ENCODE assay signal across 4 fruit fly cellular contexts in genomic region chrX:6803312-6803794, dm6.
TF ChIP-seq lines count a peak whose summit lies in the region.

Gene C3G, minus strand, starts transcription at chrX:6803593.
Gene pod1, plus strand, starts transcription at chrX:6803684.

TF ChIP-seq in whole organism, adult, 20 proteins besides CTCF, POLR2A, EP300 and RAD21 (continued from another document):
- peak; percentile 24 for TF ChIP-seq tj (GFP tag; optimal IDR thresholded peaks at IDR 0.05; lab: Kevin White, UChicago)
- TF ChIP-seq Hr96 (GFP tag; optimal IDR thresholded peaks at IDR 0.05; lab: Kevin White, UChicago) = peak; percentile 39

TF ChIP-seq in whole organism, embryonic, 481 proteins besides CTCF, POLR2A, EP300 and RAD21 (continued from another document and continues in another):
- TF ChIP-seq CG8765 (GFP tag; IDR thresholded peaks at IDR 0.05; lab: Robert Waterston, UW) (no peak), CG18619 (GFP tag; optimal IDR thresholded peaks at IDR 0.05; lab: Kevin White, UChicago) (no peak), ato (GFP tag; IDR thresholded peaks at IDR 0.05; lab: Robert Waterston, UW; ENCODE audit: partially characterized antibody) (peak; percentile 96), HLH3B (GFP tag; IDR thresholded peaks at IDR 0.05; lab: Robert Waterston, UW) (no peak), onecut (GFP tag; IDR thresholded peaks at IDR 0.05; lab: Robert Waterston, UW) (peak; percentile 25; the same call in 1 of the 2 replicates), dm (GFP tag; optimal IDR thresholded peaks at IDR 0.05; lab: Kevin White, UChicago) (no peak), fru (optimal IDR thresholded peaks at IDR 0.05; lab: Kevin White, UChicago) (no peak), prd (optimal IDR thresholded peaks at IDR 0.05; lab: Kevin White, UChicago) (no peak), prd (GFP tag; IDR thresholded peaks at IDR 0.05; lab: Robert Waterston, UW) (no peak), Camta (GFP tag; optimal IDR thresholded peaks at IDR 0.05; lab: Kevin White, UChicago) (no peak), Blimp-1 (GFP tag; optimal IDR thresholded peaks at IDR 0.05; lab: Kevin White, UChicago) (peak; percentile 22), CG12236 (GFP tag; optimal IDR thresholded peaks at IDR 0.05; lab: Kevin White, UChicago) (no peak), CG14014 (GFP tag; IDR thresholded peaks at IDR 0.05; lab: Robert Waterston, UW) (no peak), otp (GFP tag; IDR thresholded peaks at IDR 0.05; lab: Robert Waterston, UW) (no peak), CG7839 (tag; optimal IDR thresholded peaks at IDR 0.05; lab: Kevin White, UChicago) (no peak), CG15479 (GFP tag; optimal IDR thresholded peaks at IDR 0.05; lab: Kevin White, UChicago) (peak; percentile 82), shn (GFP tag; optimal IDR thresholded peaks at IDR 0.05; lab: Kevin White, UChicago) (peak; percentile 43), Rx (GFP tag; IDR thresholded peaks at IDR 0.05; lab: Robert Waterston, UW) (no peak), CG12071 (GFP tag; optimal IDR thresholded peaks at IDR 0.05; lab: Kevin White, UChicago) (no peak), run (tag; optimal IDR thresholded peaks at IDR 0.05; lab: Kevin White, UChicago) (no peak), exex (tag; optimal IDR thresholded peaks at IDR 0.05; lab: Kevin White, UChicago) (peak; percentile 6), CG10543 (GFP tag; optimal IDR thresholded peaks at IDR 0.05; lab: Kevin White, UChicago) (peak; percentile 33), CG32772 (GFP tag; IDR thresholded peaks at IDR 0.05; lab: Robert Waterston, UW) (peak; percentile 43; the same call in 1 of the 2 replicates), CG30020 (tag; optimal IDR thresholded peaks at IDR 0.05; lab: Kevin White, UChicago) (peak; percentile 29), CG7786 (GFP tag; optimal IDR thresholded peaks at IDR 0.05; lab: Kevin White, UChicago) (peak; percentile 39), Bgb (GFP tag; IDR thresholded peaks at IDR 0.05; lab: Robert Waterston, UW; ENCODE audit: partially characterized antibody) (peak; percentile 99), CG7745 (tag; optimal IDR thresholded peaks at IDR 0.05; lab: Kevin White, UChicago) (no peak), Side (GFP tag; optimal IDR thresholded peaks at IDR 0.05; lab: Kevin White, UChicago) (peak; percentile 21), C15 (GFP tag; IDR thresholded peaks at IDR 0.05; lab: Robert Waterston, UW) (no peak), pfk (GFP tag; optimal IDR thresholded peaks at IDR 0.05; lab: Kevin White, UChicago) (no peak), E2f2 (GFP tag; IDR thresholded peaks at IDR 0.05; lab: Robert Waterston, UW) (peak; percentile 78), CG17912 (GFP tag; optimal IDR thresholded peaks at IDR 0.05; lab: Kevin White, UChicago) (peak; percentile 11), Med (GFP tag; lab: Kevin White, UChicago) (peak; percentile 90), inv (GFP tag; IDR thresholded peaks at IDR 0.05; lab: Robert Waterston, UW; ENCODE audit: partially characterized antibody) (peak; percentile 98), cg (GFP tag; optimal IDR thresholded peaks at IDR 0.05; lab: Kevin White, UChicago) (peak; percentile 93), CG7928 (GFP tag; optimal IDR thresholded peaks at IDR 0.05; lab: Kevin White, UChicago) (peak; percentile 6), CG1233 (GFP tag; optimal IDR thresholded peaks at IDR 0.05; lab: Kevin White, UChicago) (no peak), hb (GFP tag; IDR thresholded peaks at IDR 0.05; lab: Robert Waterston, UW; ENCODE audit: partially characterized antibody) (peak; percentile 98), emc (GFP tag; optimal IDR thresholded peaks at IDR 0.05; lab: Kevin White, UChicago) (no peak), Mrtf (GFP tag; IDR thresholded peaks at IDR 0.05; lab: Robert Waterston, UW) (no peak), Nf-YC (tag; optimal IDR thresholded peaks at IDR 0.05; lab: Kevin White, UChicago) (peak; percentile 45), CG30403 (GFP tag; optimal IDR thresholded peaks at IDR 0.05; lab: Kevin White, UChicago) (peak; percentile 11), Ssrp (tag; optimal IDR thresholded peaks at IDR 0.05; lab: Kevin White, UChicago) (no peak), MESR4 (GFP tag; optimal IDR thresholded peaks at IDR 0.05; lab: Kevin White, UChicago) (peak; percentile 68)

TF ChIP-seq in whole organism, prepupa, 60 proteins besides CTCF, POLR2A, EP300 and RAD21 (continued from another document):
- TF ChIP-seq salr (GFP tag; optimal IDR thresholded peaks at IDR 0.05; lab: Kevin White, UChicago) = no peak
- TF ChIP-seq CG11294 (GFP tag; IDR thresholded peaks at IDR 0.05; lab: Robert Waterston, UW) = no peak
- TF ChIP-seq acj6 (GFP tag; optimal IDR thresholded peaks at IDR 0.05; lab: Kevin White, UChicago) = no peak
- TF ChIP-seq achi (GFP tag; optimal IDR thresholded peaks at IDR 0.05; lab: Kevin White, UChicago) = no peak
- peak; percentile 71 for TF ChIP-seq Eip78C (GFP tag; lab: Kevin White, UChicago)
- TF ChIP-seq fkh (GFP tag; optimal IDR thresholded peaks at IDR 0.05; lab: Kevin White, UChicago) = peak; percentile 71
- TF ChIP-seq esn (GFP tag; optimal IDR thresholded peaks at IDR 0.05; lab: Kevin White, UChicago) = peak; percentile 19
- peak; percentile 18 for TF ChIP-seq Hr4 (GFP tag; optimal IDR thresholded peaks at IDR 0.05; lab: Kevin White, UChicago)
- no peak for TF ChIP-seq Ets96B (tag; optimal IDR thresholded peaks at IDR 0.05; lab: Kevin White, UChicago)
- no peak for TF ChIP-seq CG8319 (GFP tag; optimal IDR thresholded peaks at IDR 0.05; lab: Kevin White, UChicago)
- TF ChIP-seq cyc (GFP tag; optimal IDR thresholded peaks at IDR 0.05; lab: Kevin White, UChicago) = peak; percentile 31
- no peak for TF ChIP-seq net (GFP tag; optimal IDR thresholded peaks at IDR 0.05; lab: Kevin White, UChicago)
- TF ChIP-seq Met (GFP tag; optimal IDR thresholded peaks at IDR 0.05; lab: Kevin White, UChicago) = no peak
- peak; percentile 11 for TF ChIP-seq Eip75B (GFP tag; optimal IDR thresholded peaks at IDR 0.05; lab: Kevin White, UChicago)
- no peak for TF ChIP-seq CG6808 (GFP tag; optimal IDR thresholded peaks at IDR 0.05; lab: Kevin White, UChicago)
- TF ChIP-seq CG31627 (GFP tag; optimal IDR thresholded peaks at IDR 0.05; lab: Kevin White, UChicago) = no peak
- TF ChIP-seq fd59A (GFP tag; optimal IDR thresholded peaks at IDR 0.05; lab: Kevin White, UChicago) = no peak
- TF ChIP-seq CG10669 (GFP tag; optimal IDR thresholded peaks at IDR 0.05; lab: Kevin White, UChicago) = no peak
- TF ChIP-seq CG34406 (GFP tag; optimal IDR thresholded peaks at IDR 0.05; lab: Kevin White, UChicago) = no peak
- peak; percentile 28 for TF ChIP-seq CG3919 (GFP tag; optimal IDR thresholded peaks at IDR 0.05; lab: Kevin White, UChicago)
- TF ChIP-seq CG9139 (GFP tag; optimal IDR thresholded peaks at IDR 0.05; lab: Kevin White, UChicago) = no peak
- TF ChIP-seq CG15336 (GFP tag; IDR thresholded peaks at IDR 0.05; lab: Robert Waterston, UW) = no peak
- no peak for TF ChIP-seq Hr38 (GFP tag; optimal IDR thresholded peaks at IDR 0.05; lab: Kevin White, UChicago)
- no peak for TF ChIP-seq dac (GFP tag; optimal IDR thresholded peaks at IDR 0.05; lab: Kevin White, UChicago)
- no peak for TF ChIP-seq Blimp-1 (GFP tag; optimal IDR thresholded peaks at IDR 0.05; lab: Kevin White, UChicago)
- no peak for TF ChIP-seq CG3032 (tag; optimal IDR thresholded peaks at IDR 0.05; lab: Kevin White, UChicago)
- TF ChIP-seq topi (GFP tag; optimal IDR thresholded peaks at IDR 0.05; lab: Kevin White, UChicago) = peak; percentile 3
- TF ChIP-seq eg (GFP tag; IDR thresholded peaks at IDR 0.05; lab: Robert Waterston, UW) = no peak
- no peak for TF ChIP-seq Sox15 (GFP tag; optimal IDR thresholded peaks at IDR 0.05; lab: Kevin White, UChicago)
- TF ChIP-seq pdm3 (GFP tag; optimal IDR thresholded peaks at IDR 0.05; lab: Kevin White, UChicago) = peak; percentile 21
- no peak for TF ChIP-seq CG6276 (GFP tag; optimal IDR thresholded peaks at IDR 0.05; lab: Kevin White, UChicago)
- TF ChIP-seq CG6854 (GFP tag; optimal IDR thresholded peaks at IDR 0.05; lab: Kevin White, UChicago) = no peak
- TF ChIP-seq fd85E (GFP tag; optimal IDR thresholded peaks at IDR 0.05; lab: Kevin White, UChicago) = no peak
- TF ChIP-seq Gug (GFP tag; IDR thresholded peaks at IDR 0.05; lab: Robert Waterston, UW) = no peak
- peak; percentile 56 for TF ChIP-seq Sox102F (GFP tag; optimal IDR thresholded peaks at IDR 0.05; lab: Kevin White, UChicago)
- no peak for TF ChIP-seq ss (GFP tag; optimal IDR thresholded peaks at IDR 0.05; lab: Kevin White, UChicago)
- TF ChIP-seq dsx (GFP tag; optimal IDR thresholded peaks at IDR 0.05; lab: Kevin White, UChicago; ENCODE audit: poor library complexity, severe bottlenecking) = peak; percentile 9
- TF ChIP-seq CG11762 (GFP tag; optimal IDR thresholded peaks at IDR 0.05; lab: Kevin White, UChicago; ENCODE audit: insufficient read depth) = no peak
- no peak for TF ChIP-seq CG1621 (tag; optimal IDR thresholded peaks at IDR 0.05; lab: Kevin White, UChicago)

TF ChIP-seq in whole organism, wandering third instar larva, 38 proteins besides CTCF, POLR2A, EP300 and RAD21 (continued from another document):
- TF ChIP-seq Sp1 (GFP tag; optimal IDR thresholded peaks at IDR 0.05; lab: Kevin White, UChicago) (peak; percentile 11), ey (GFP tag; optimal IDR thresholded peaks at IDR 0.05; lab: Kevin White, UChicago) (peak; percentile 2), N (GFP tag; optimal IDR thresholded peaks at IDR 0.05; lab: Kevin White, UChicago) (peak; percentile 57), HLH106 (tag; optimal IDR thresholded peaks at IDR 0.05; lab: Kevin White, UChicago) (no peak), Jra (GFP tag; optimal IDR thresholded peaks at IDR 0.05; lab: Kevin White, UChicago) (peak; percentile 72), Mio (GFP tag; optimal IDR thresholded peaks at IDR 0.05; lab: Kevin White, UChicago) (no peak)
